Fruit fly (Drosophila melanogaster): ENCODE data around the gene PIG-F.

PIG-F gene

dm6 chr3L:19634788-19635448, 22.7 kb downstream of the PIG-F start:
- no peak for TF ChIP-seq Rel (GFP tag; optimal IDR thresholded peaks at IDR 0.05)
- TF ChIP-seq Rel (tag; optimal IDR thresholded peaks at IDR 0.05): peak; percentile 14
- no peak for TF ChIP-seq br (GFP tag; optimal IDR thresholded peaks at IDR 0.05)
- TF ChIP-seq Hnf4 (GFP tag; optimal IDR thresholded peaks at IDR 0.05): no peak
- TF ChIP-seq Hr78 (GFP tag; optimal IDR thresholded peaks at IDR 0.05): no peak
- TF ChIP-seq Vsx2 (GFP tag; optimal IDR thresholded peaks at IDR 0.05; ENCODE audit: partially characterized antibody): no peak
- peak; percentile 33 for TF ChIP-seq brk (GFP tag; optimal IDR thresholded peaks at IDR 0.05)
- TF ChIP-seq sv (GFP tag; optimal IDR thresholded peaks at IDR 0.05): no peak
- no peak for TF ChIP-seq dl (GFP tag; optimal IDR thresholded peaks at IDR 0.05; ENCODE audit: insufficient read depth in 1 of 2, partially characterized antibody in 2 of 2)
- no peak for TF ChIP-seq sage (GFP tag; optimal IDR thresholded peaks at IDR 0.05)
- peak; percentile 57 for TF ChIP-seq OdsH (GFP tag; optimal IDR thresholded peaks at IDR 0.05)
- TF ChIP-seq woc (GFP tag; optimal IDR thresholded peaks at IDR 0.05): peak; percentile 11
- no peak for TF ChIP-seq Dif (GFP tag; optimal IDR thresholded peaks at IDR 0.05; ENCODE audit: partially characterized antibody)
- no peak for TF ChIP-seq Myc (optimal IDR thresholded peaks at IDR 0.05)
- TF ChIP-seq rgr (GFP tag; optimal IDR thresholded peaks at IDR 0.05): peak; percentile 31
- TF ChIP-seq lola (GFP tag; optimal IDR thresholded peaks at IDR 0.05): no peak
- TF ChIP-seq fru (GFP tag; optimal IDR thresholded peaks at IDR 0.05): peak; percentile 63
- TF ChIP-seq pan (optimal IDR thresholded peaks at IDR 0.05): no peak
- TF ChIP-seq h (GFP tag; optimal IDR thresholded peaks at IDR 0.05): peak; percentile 32
- TF ChIP-seq ey (GFP tag; optimal IDR thresholded peaks at IDR 0.05): no peak
- no peak for TF ChIP-seq Mio (GFP tag; optimal IDR thresholded peaks at IDR 0.05)
- TF ChIP-seq CG32264 (GFP tag; optimal IDR thresholded peaks at IDR 0.05): no peak
- peak; percentile 91 for TF ChIP-seq psq (GFP tag; optimal IDR thresholded peaks at IDR 0.05)
- peak; percentile 84 for TF ChIP-seq Sp1 (GFP tag; optimal IDR thresholded peaks at IDR 0.05)
- no peak for TF ChIP-seq GATAd (GFP tag; optimal IDR thresholded peaks at IDR 0.05)
- no peak for TF ChIP-seq dmrt93B (GFP tag; optimal IDR thresholded peaks at IDR 0.05)
- no peak for TF ChIP-seq jim (GFP tag; optimal IDR thresholded peaks at IDR 0.05)
- TF ChIP-seq HLH106 (tag; optimal IDR thresholded peaks at IDR 0.05): peak; percentile 63
- no peak for TF ChIP-seq Jra (GFP tag; optimal IDR thresholded peaks at IDR 0.05)
- no peak for TF ChIP-seq CG9705 (GFP tag; optimal IDR thresholded peaks at IDR 0.05)
- TF ChIP-seq Abd-B (GFP tag; optimal IDR thresholded peaks at IDR 0.05): no peak
- TF ChIP-seq N (GFP tag; optimal IDR thresholded peaks at IDR 0.05): no peak
- TF ChIP-seq Hr83 (GFP tag; optimal IDR thresholded peaks at IDR 0.05; ENCODE audit: poor library complexity, severe bottlenecking): no peak
- TF ChIP-seq usp (GFP tag; optimal IDR thresholded peaks at IDR 0.05): no peak
- TF ChIP-seq foxo (GFP tag; optimal IDR thresholded peaks at IDR 0.05): peak in 1 of 2 experiments; percentile 78
- peak; percentile 25 for TF ChIP-seq tai (GFP tag; optimal IDR thresholded peaks at IDR 0.05)
- TF ChIP-seq Dfd (GFP tag; optimal IDR thresholded peaks at IDR 0.05): peak; percentile 75
- no peak for TF ChIP-seq dsf (GFP tag; optimal IDR thresholded peaks at IDR 0.05; ENCODE audit: borderline replicate concordance)
- no peak for TF ChIP-seq CrebA (GFP tag; optimal IDR thresholded peaks at IDR 0.05; ENCODE audit: borderline replicate concordance)

dm6 chr3L:19635478-19635996, 23.3 kb downstream of the PIG-F start, which contains the start of gene wnd:
Gene wnd (minus strand): TSS chr3L:19635783.
- no peak for TF ChIP-seq jim (GFP tag; optimal IDR thresholded peaks at IDR 0.05)
- TF ChIP-seq Vsx2 (GFP tag; optimal IDR thresholded peaks at IDR 0.05; ENCODE audit: partially characterized antibody): peak; percentile 94
- TF ChIP-seq br (GFP tag; optimal IDR thresholded peaks at IDR 0.05): peak; percentile 9
- no peak for TF ChIP-seq OdsH (GFP tag; optimal IDR thresholded peaks at IDR 0.05)
- peak; percentile 56 for TF ChIP-seq sage (GFP tag; optimal IDR thresholded peaks at IDR 0.05)
- no peak for TF ChIP-seq foxo (GFP tag; optimal IDR thresholded peaks at IDR 0.05)
- no peak for TF ChIP-seq Hnf4 (GFP tag; optimal IDR thresholded peaks at IDR 0.05)
- no peak for TF ChIP-seq Hr83 (GFP tag; optimal IDR thresholded peaks at IDR 0.05; ENCODE audit: poor library complexity, severe bottlenecking)
- TF ChIP-seq dl (GFP tag; optimal IDR thresholded peaks at IDR 0.05; ENCODE audit: insufficient read depth in 1 of 2, partially characterized antibody in 2 of 2): peak; percentile 81 to 88
- TF ChIP-seq rgr (GFP tag; optimal IDR thresholded peaks at IDR 0.05): no peak
- TF ChIP-seq psq (GFP tag; optimal IDR thresholded peaks at IDR 0.05): peak; percentile 82
- TF ChIP-seq Rel (GFP tag; optimal IDR thresholded peaks at IDR 0.05): peak; percentile 16
- no peak for TF ChIP-seq Rel (tag; optimal IDR thresholded peaks at IDR 0.05)
- peak; percentile 93 for TF ChIP-seq Dif (GFP tag; optimal IDR thresholded peaks at IDR 0.05; ENCODE audit: partially characterized antibody)
- peak; percentile 40 for TF ChIP-seq CrebA (GFP tag; optimal IDR thresholded peaks at IDR 0.05; ENCODE audit: borderline replicate concordance)
- TF ChIP-seq sv (GFP tag; optimal IDR thresholded peaks at IDR 0.05): no peak
- no peak for TF ChIP-seq GATAd (GFP tag; optimal IDR thresholded peaks at IDR 0.05)
